Worm (Caenorhabditis elegans): ENCODE data around the gene W03C9.8.

ce11 chrII:11928752-11929151, 19.8 kb upstream of the W03C9.8 start:
- TF ChIP-seq nhr-25 (tag; optimal IDR thresholded peaks at IDR 0.05; ENCODE audit: borderline replicate concordance, insufficient read depth), result peak; percentile 93
- no peak for TF ChIP-seq lin-15B (tag; optimal IDR thresholded peaks at IDR 0.05)
- TF ChIP-seq Y105C5A.15 (GFP tag; IDR thresholded peaks at IDR 0.05), result no peak
- no peak for TF ChIP-seq ceh-28 (tag; optimal IDR thresholded peaks at IDR 0.05)
- no peak for TF ChIP-seq pqm-1 (tag; optimal IDR thresholded peaks at IDR 0.05)
- no peak for TF ChIP-seq nhr-10 (tag; optimal IDR thresholded peaks at IDR 0.05)
- TF ChIP-seq lin-13 (GFP tag; optimal IDR thresholded peaks at IDR 0.05), result no peak
- no peak for TF ChIP-seq nhr-11 (tag; optimal IDR thresholded peaks at IDR 0.05)
- TF ChIP-seq lir-3 (tag; optimal IDR thresholded peaks at IDR 0.05), result no peak
- no peak for TF ChIP-seq nhr-77 (tag; optimal IDR thresholded peaks at IDR 0.05)
- no peak for TF ChIP-seq spr-3 (GFP tag; optimal IDR thresholded peaks at IDR 0.05)
- no peak for TF ChIP-seq nhr-76 (tag; optimal IDR thresholded peaks at IDR 0.05)
